Fruit fly (Drosophila melanogaster): ENCODE measurements around the gene Fum4.

Fum4 gene

dm6 chr2L:10200847-10201246 is 9.6 kb upstream of the Fum4 start, which contains the start of the genes Ripalpha and RpL7 (continued):
- TF ChIP-seq D (optimal IDR thresholded peaks at IDR 0.05) (no peak), D (GFP tag; optimal IDR thresholded peaks at IDR 0.05) (peak; percentile 93), Six4 (GFP tag; optimal IDR thresholded peaks at IDR 0.05) (peak; percentile 89), CG13775 (GFP tag; optimal IDR thresholded peaks at IDR 0.05) (peak; percentile 99), tup (GFP tag; optimal IDR thresholded peaks at IDR 0.05) (peak; percentile 97), CG14050 (GFP tag; IDR thresholded peaks at IDR 0.05) (peak; percentile 95), dysf (GFP tag; IDR thresholded peaks at IDR 0.05) (peak; percentile 96), jigr1 (GFP tag; IDR thresholded peaks at IDR 0.05) (peak; percentile 50; the same call in 1 of the 3 replicates), NK7.1 (GFP tag; optimal IDR thresholded peaks at IDR 0.05) (peak; percentile 95), CG14710 (tag; optimal IDR thresholded peaks at IDR 0.05) (peak; percentile 97), Sox102F (GFP tag; optimal IDR thresholded peaks at IDR 0.05) (peak; percentile 87), ind (GFP tag; optimal IDR thresholded peaks at IDR 0.05) (peak; percentile 94), BtbVII (GFP tag; optimal IDR thresholded peaks at IDR 0.05) (peak; percentile 98), Dbx (GFP tag; IDR thresholded peaks at IDR 0.05) (peak; percentile 99), gem (tag; optimal IDR thresholded peaks at IDR 0.05) (peak; percentile 85), seq (GFP tag; IDR thresholded peaks at IDR 0.05) (peak; percentile 91), CG11456 (GFP tag; IDR thresholded peaks at IDR 0.05) (peak; percentile 99), nmo (GFP tag; optimal IDR thresholded peaks at IDR 0.05) (peak; percentile 95), Atf-2 (GFP tag; optimal IDR thresholded peaks at IDR 0.05) (peak; percentile 95), CG10267 (tag; optimal IDR thresholded peaks at IDR 0.05) (peak; percentile 99), CG14014 (GFP tag; IDR thresholded peaks at IDR 0.05) (peak; percentile 96), Dfd (GFP tag; optimal IDR thresholded peaks at IDR 0.05) (no peak), CG3163 (GFP tag; optimal IDR thresholded peaks at IDR 0.05) (peak; percentile 92), sima (GFP tag; optimal IDR thresholded peaks at IDR 0.05) (peak; percentile 96), hb (GFP tag; IDR thresholded peaks at IDR 0.05; ENCODE audit: partially characterized antibody) (peak; percentile 70), Spps (tag; optimal IDR thresholded peaks at IDR 0.05) (peak; percentile 90), Sin3A (optimal IDR thresholded peaks at IDR 0.05) (peak; percentile 69), Ada2b (GFP tag; IDR thresholded peaks at IDR 0.05) (peak; percentile 86), Hey (tag; optimal IDR thresholded peaks at IDR 0.05) (peak; percentile 98), CG11398 (GFP tag; optimal IDR thresholded peaks at IDR 0.05) (peak; percentile 98), CG10147 (GFP tag; optimal IDR thresholded peaks at IDR 0.05) (peak; percentile 89), D19A (tag; optimal IDR thresholded peaks at IDR 0.05) (peak; percentile 51), slbo (GFP tag; IDR thresholded peaks at IDR 0.05) (peak; percentile 96), CG17359 (tag; optimal IDR thresholded peaks at IDR 0.05) (peak; percentile 96)

DNA sequence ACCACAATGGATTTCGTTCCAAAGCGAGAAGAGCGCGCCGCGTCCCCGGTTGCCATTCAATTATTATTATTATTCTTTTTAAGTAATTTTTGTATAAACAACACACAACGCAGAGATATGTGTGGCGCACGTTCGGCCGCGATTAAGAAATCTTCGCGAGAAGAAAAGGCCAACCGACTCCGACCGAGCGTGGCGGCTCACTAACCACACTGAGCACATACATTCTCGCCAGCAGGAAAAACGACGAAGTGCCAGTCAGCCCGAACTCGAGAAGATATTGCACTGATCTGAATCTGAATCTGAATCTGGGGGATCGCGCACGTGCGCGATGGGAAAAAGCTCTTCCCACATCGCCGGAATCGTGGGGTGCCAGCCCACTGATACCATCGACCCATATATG is 7.6 kb upstream of the Fum4 start, which contains the start of gene Sur:
Gene Sur (minus strand): TSS at position 207 of the 400 bp plus-strand sequence.
- TF ChIP-seq ato (GFP tag; IDR thresholded peaks at IDR 0.05; ENCODE audit: partially characterized antibody) (peak; percentile 30; the same call in 1 of the 2 replicates), CG4360 (GFP tag; IDR thresholded peaks at IDR 0.05) (0 out of 2 replicates have a peak, but pooled peaks have one; percentile 17), CG2120 (GFP tag; optimal IDR thresholded peaks at IDR 0.05) (no peak), org-1 (GFP tag; optimal IDR thresholded peaks at IDR 0.05) (no peak), Antp (GFP tag; optimal IDR thresholded peaks at IDR 0.05) (no peak), Xrp1 (GFP tag; IDR thresholded peaks at IDR 0.05) (no peak), MBD-R2 (GFP tag; IDR thresholded peaks at IDR 0.05) (peak; percentile 27; the same call in 1 of the 2 replicates), amos (GFP tag; IDR thresholded peaks at IDR 0.05; ENCODE audit: partially characterized antibody) (peak; percentile 30; the same call in 1 of the 2 replicates), Hr3 (GFP tag; optimal IDR thresholded peaks at IDR 0.05) (no peak), E2f2 (GFP tag; IDR thresholded peaks at IDR 0.05) (no peak), Sin3A (optimal IDR thresholded peaks at IDR 0.05) (no peak), CrebB (tag; optimal IDR thresholded peaks at IDR 0.05) (no peak), CG15514 (GFP tag; optimal IDR thresholded peaks at IDR 0.05) (peak; percentile 6), tgo (GFP tag; IDR thresholded peaks at IDR 0.05) (no peak), Deaf1 (tag; optimal IDR thresholded peaks at IDR 0.05) (peak; percentile 87), CG9609 (GFP tag; optimal IDR thresholded peaks at IDR 0.05) (no peak), ci (GFP tag; IDR thresholded peaks at IDR 0.05) (peak; percentile 55; the same call in 1 of the 3 replicates), CG12104 (GFP tag; optimal IDR thresholded peaks at IDR 0.05) (no peak), odd (GFP tag; optimal IDR thresholded peaks at IDR 0.05) (no peak), CG34422 (GFP tag; IDR thresholded peaks at IDR 0.05) (peak; percentile 50; the same call in 1 of the 3 replicates), cad (GFP tag; optimal IDR thresholded peaks at IDR 0.05) (no peak)

All from whole organism, embryonic.